Worm (Caenorhabditis elegans): ENCODE data around the gene Y53G8AL.3.

Y53G8AL.3 gene

DNA sequence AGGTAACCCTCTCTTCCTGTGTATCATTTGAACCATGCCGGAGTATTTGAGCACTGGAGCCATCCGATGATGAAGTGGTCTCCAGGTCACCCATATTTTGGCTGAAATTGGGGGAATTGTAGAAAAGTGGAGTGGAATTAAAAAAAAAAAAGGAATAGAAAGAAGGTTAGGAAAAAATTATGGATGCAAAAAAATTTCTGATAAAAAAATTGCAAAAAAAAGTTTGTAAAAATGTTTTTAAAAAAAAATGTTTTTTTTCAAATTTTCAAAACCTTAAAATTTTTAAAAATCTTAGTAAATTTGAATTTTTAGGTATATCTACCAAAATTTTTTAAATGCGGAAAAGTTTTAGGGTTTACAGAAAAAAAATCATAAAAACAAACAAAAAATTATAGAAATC is 33.9 kb downstream of the Y53G8AL.3 start, which contains the start of gene frm-8:
TSS of gene frm-8 (minus strand) at position 101 of the 400 bp plus-strand sequence.
- TF ChIP-seq zag-1 (tag; optimal IDR thresholded peaks at IDR 0.05) (no peak), ZK546.5 (tag; optimal IDR thresholded peaks at IDR 0.05) (no peak), nhr-21 (tag; optimal IDR thresholded peaks at IDR 0.05) (no peak), lsy-2 (tag; optimal IDR thresholded peaks at IDR 0.05) (no peak), lin-11 (tag; optimal IDR thresholded peaks at IDR 0.05) (no peak), aly-2 (tag; optimal IDR thresholded peaks at IDR 0.05) (no peak), mdl-1 (tag; optimal IDR thresholded peaks at IDR 0.05) (no peak), nhr-129 (tag; optimal IDR thresholded peaks at IDR 0.05) (no peak), alr-1 (tag; optimal IDR thresholded peaks at IDR 0.05) (no peak), elt-3 (tag; optimal IDR thresholded peaks at IDR 0.05) (no peak), lin-39 (tag; optimal IDR thresholded peaks at IDR 0.05) (no peak)

DNA sequence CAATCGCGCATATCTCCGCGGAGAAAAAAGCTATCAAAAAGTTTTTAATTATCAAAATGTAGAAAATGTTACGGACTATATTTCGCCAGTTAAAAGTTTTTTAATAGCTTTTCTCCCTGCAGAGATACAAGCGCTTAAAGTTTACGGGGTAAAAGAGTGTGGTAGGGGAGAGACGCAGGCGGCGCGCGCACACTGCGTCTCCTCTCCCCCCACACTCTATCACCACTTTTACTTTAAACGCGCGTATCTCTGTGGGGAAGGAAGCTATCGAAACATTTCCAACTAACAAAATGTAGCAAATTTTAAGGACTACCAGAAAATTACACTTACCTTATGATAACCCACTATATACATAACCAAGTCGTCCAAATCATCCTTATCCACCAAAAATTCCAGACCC is 49.4 kb downstream of the Y53G8AL.3 start:
- TF ChIP-seq lin-13 (GFP tag; optimal IDR thresholded peaks at IDR 0.05), result no peak
- no peak for TF ChIP-seq ztf-4 (tag; optimal IDR thresholded peaks at IDR 0.05)
- no peak for TF ChIP-seq ztf-11 (tag; optimal IDR thresholded peaks at IDR 0.05)
- no peak for TF ChIP-seq dmd-4 (tag; optimal IDR thresholded peaks at IDR 0.05)
- TF ChIP-seq egl-27 (tag; optimal IDR thresholded peaks at IDR 0.05), result no peak
- no peak for TF ChIP-seq ZK546.5 (tag; optimal IDR thresholded peaks at IDR 0.05)
- TF ChIP-seq mab-5 (tag; optimal IDR thresholded peaks at IDR 0.05), result no peak
- TF ChIP-seq lin-39 (tag; optimal IDR thresholded peaks at IDR 0.05), result no peak
